Fruit fly (Drosophila melanogaster) whole organism, embryonic: ENCODE data around the gene kat80.

ENCODE experiments used
- Abd-B ChIP-seq: fragments of 200-800 bp; sonication (Bioruptor generic); optimal IDR thresholded peaks from 2 replicates; lab custom pipeline; 2018; ENCODE audit warnings: missing biosample characterization, mild to moderate bottlenecking, missing genetic modification characterization, moderate library complexity
- B-H1 ChIP-seq: fragments of 200-800 bp; sonication (Bioruptor generic); IDR thresholded peaks from 3 replicates; pipeline ENCODE4 v1.3.6; 2022; ENCODE audit warnings: missing biosample characterization, missing genetic modification characterization
- CG10209 ChIP-seq: fragments of 200-800 bp; sonication (Bioruptor generic); optimal IDR thresholded peaks from 3 replicates; lab custom pipeline; 2017; ENCODE audit warnings: missing biosample characterization, mild to moderate bottlenecking, missing genetic modification characterization, missing genetic modification reagents
- CG10267 ChIP-seq: fragments of 200-800 bp; sonication (Bioruptor generic); optimal IDR thresholded peaks from 2 replicates; lab custom pipeline; 2018; ENCODE audit warnings: missing biosample characterization, mild to moderate bottlenecking, missing genetic modification characterization, moderate library complexity
- CG10366 ChIP-seq: fragments of 200-800 bp; sonication (Bioruptor generic); IDR thresholded peaks from 2 replicates; pipeline ENCODE4 v1.3.6; 2022; ENCODE audit warnings: missing biosample characterization, missing genetic modification characterization
- CG10543 ChIP-seq: fragments of 200-800 bp; sonication (Bioruptor generic); optimal IDR thresholded peaks from 3 replicates; lab custom pipeline; 2017; ENCODE audit warnings: missing biosample characterization, mild to moderate bottlenecking, missing genetic modification characterization, moderate library complexity
- CG12071 ChIP-seq: fragments of 200-800 bp; sonication (Bioruptor generic); optimal IDR thresholded peaks from 3 replicates; lab custom pipeline; 2018; ENCODE audit warnings: missing biosample characterization, mild to moderate bottlenecking, missing genetic modification characterization
- CG12744 ChIP-seq: fragments of 200-800 bp; sonication (Bioruptor generic); optimal IDR thresholded peaks from 2 replicates; lab custom pipeline; 2016; ENCODE audit warnings: missing biosample characterization, missing genetic modification characterization
- CG14965 ChIP-seq: fragments of 200-800 bp; sonication (Bioruptor generic); optimal IDR thresholded peaks from 2 replicates; lab custom pipeline; 2016; ENCODE audit warnings: missing biosample characterization, missing genetic modification characterization, borderline replicate concordance
- CG15601 ChIP-seq: fragments of 200-800 bp; sonication (Bioruptor generic); optimal IDR thresholded peaks from 3 replicates; lab custom pipeline; 2019; ENCODE audit warnings: missing biosample characterization, mild to moderate bottlenecking, missing genetic modification characterization, moderate library complexity
- CG17359 ChIP-seq: fragments of 200-800 bp; sonication (Bioruptor generic); optimal IDR thresholded peaks from 3 replicates; lab custom pipeline; 2018; ENCODE audit warnings: missing biosample characterization, mild to moderate bottlenecking, missing genetic modification characterization, moderate library complexity
- CG18011 ChIP-seq: fragments of 200-800 bp; sonication (Bioruptor generic); optimal IDR thresholded peaks from 2 replicates; lab custom pipeline; 2017; ENCODE audit warnings: missing biosample characterization, missing genetic modification characterization, mild to moderate bottlenecking, moderate library complexity, missing genotype
- CG2120 ChIP-seq: fragments of 200-800 bp; sonication (Bioruptor generic); optimal IDR thresholded peaks from 3 replicates; lab custom pipeline; 2016; ENCODE audit warnings: missing biosample characterization, missing genetic modification characterization
- CG2129 ChIP-seq: fragments of 200-800 bp; sonication (Bioruptor generic); IDR thresholded peaks from 2 replicates; pipeline ENCODE4 v1.3.6; 2022; ENCODE audit warnings: missing biosample characterization, missing genetic modification characterization; ENCODE audit not compliant: partially characterized antibody
- CG2202 ChIP-seq: fragments of 200-800 bp; sonication (Bioruptor generic); optimal IDR thresholded peaks from 2 replicates; lab custom pipeline; 2018; ENCODE audit warnings: missing biosample characterization, mild to moderate bottlenecking, missing genetic modification characterization
- CG31224 ChIP-seq: fragments of 200-800 bp; sonication (Bioruptor generic); IDR thresholded peaks from 2 replicates; pipeline ENCODE4 v1.3.6; 2022; ENCODE audit warnings: missing biosample characterization, missing genetic modification characterization
- CG31388 ChIP-seq: fragments of 200-800 bp; sonication (Bioruptor generic); optimal IDR thresholded peaks from 2 replicates; lab custom pipeline; 2016; ENCODE audit warnings: missing biosample characterization, missing genetic modification characterization
- CG42726 ChIP-seq: fragments of 200-800 bp; sonication (Bioruptor generic); IDR thresholded peaks from 2 replicates; pipeline ENCODE4 v1.3.6; 2022; ENCODE audit warnings: missing biosample characterization, missing genetic modification characterization; ENCODE audit not compliant: partially characterized antibody
- CG4424 ChIP-seq: fragments of 200-800 bp; sonication (Bioruptor generic); optimal IDR thresholded peaks from 3 replicates; lab custom pipeline; 2016; ENCODE audit warnings: missing biosample characterization, missing genetic modification characterization
- CG4617 ChIP-seq: fragments of 200-800 bp; sonication (Bioruptor generic); optimal IDR thresholded peaks from 3 replicates; lab custom pipeline; 2016; ENCODE audit warnings: missing biosample characterization, missing genetic modification characterization, borderline replicate concordance
- CG6854 ChIP-seq: fragments of 200-800 bp; sonication (Bioruptor generic); optimal IDR thresholded peaks from 3 replicates; lab custom pipeline; 2017; ENCODE audit warnings: missing biosample characterization, mild to moderate bottlenecking, missing genetic modification characterization
- CG7963 ChIP-seq: fragments of 200-800 bp; sonication (Bioruptor generic); IDR thresholded peaks from 3 replicates; pipeline ENCODE4 v1.3.6; 2022; ENCODE audit warnings: missing biosample characterization, missing genetic modification characterization; ENCODE audit not compliant: partially characterized antibody
- CHES-1-like ChIP-seq: fragments of 200-800 bp; sonication (Bioruptor generic); optimal IDR thresholded peaks from 2 replicates; lab custom pipeline; 2016; ENCODE audit warnings: missing biosample characterization, missing genetic modification characterization
- Doc3 ChIP-seq: fragments of 200-800 bp; sonication (Bioruptor generic); IDR thresholded peaks from 3 replicates; pipeline ENCODE4 v1.3.6; 2022; ENCODE audit warnings: missing biosample characterization, missing genetic modification characterization; ENCODE audit not compliant: partially characterized antibody
- Gug ChIP-seq: fragments of 200-800 bp; sonication (Bioruptor generic); IDR thresholded peaks from 4 replicates; pipeline ENCODE4 v1.3.6; 2022; ENCODE audit warnings: missing biosample characterization, missing genetic modification characterization
- Hr78 ChIP-seq, 2 experiments: fragments of 200-800 bp in 1 of 2; fragments of >200 bp in 1 of 2; sonication (Bioruptor generic) in 1 of 2; optimal IDR thresholded peaks; 2 replicates each; lab custom pipeline; 2017 to 2019; ENCODE audit warnings: missing biosample characterization in 2 of 2, missing genetic modification characterization in 2 of 2, mild to moderate bottlenecking in 1 of 2, moderate library complexity in 1 of 2
- Lim3 ChIP-seq: fragments of 200-800 bp; sonication (Bioruptor generic); IDR thresholded peaks from 2 replicates; pipeline ENCODE4 v1.3.6; 2022; ENCODE audit warnings: missing biosample characterization, missing genetic modification characterization
- Lpt ChIP-seq: fragments of >200 bp; optimal IDR thresholded peaks from 2 replicates; lab custom pipeline; 2018; ENCODE audit warnings: missing biosample characterization, missing genetic modification characterization
- Meics ChIP-seq: fragments of 200-800 bp; sonication (Bioruptor generic); optimal IDR thresholded peaks from 2 replicates; lab custom pipeline; 2017; ENCODE audit warnings: missing biosample characterization, mild to moderate bottlenecking, missing genetic modification characterization
- NC2β ChIP-seq: fragments of 200-800 bp; sonication (Bioruptor generic); optimal IDR thresholded peaks from 2 replicates; lab custom pipeline; 2016; ENCODE audit warnings: missing biosample characterization, missing genetic modification characterization
- Nf-YC ChIP-seq: fragments of 200-800 bp; optimal IDR thresholded peaks from 3 replicates; lab custom pipeline; 2019; ENCODE audit warnings: missing biosample characterization, mild to moderate bottlenecking, missing genetic modification characterization, moderate library complexity
- Ptx1 ChIP-seq: fragments of 200-800 bp; sonication (Bioruptor generic); IDR thresholded peaks from 2 replicates; pipeline ENCODE4 v1.3.6; 2022; ENCODE audit warnings: missing biosample characterization, missing genetic modification characterization
- ap ChIP-seq: fragments of 200-800 bp; sonication (Bioruptor generic); IDR thresholded peaks from 2 replicates; pipeline ENCODE4 v1.3.6; 2022; ENCODE audit warnings: missing biosample characterization, missing genetic modification characterization
- bsh ChIP-seq, 2 experiments: fragments of 200-800 bp; sonication (Bioruptor generic); optimal IDR thresholded peaks; 2 replicates each; lab custom pipeline; 2017 to 2018; ENCODE audit warnings: mild to moderate bottlenecking in 2 of 2, missing biosample characterization in 2 of 2, missing genetic modification characterization in 2 of 2, moderate library complexity in 1 of 2
- cg ChIP-seq: fragments of 200-800 bp; sonication (Bioruptor generic); optimal IDR thresholded peaks from 3 replicates; lab custom pipeline; 2019; ENCODE audit warnings: missing biosample characterization, mild to moderate bottlenecking, missing genetic modification characterization, moderate library complexity
- ci ChIP-seq: fragments of 200-800 bp; sonication (Bioruptor generic); IDR thresholded peaks from 3 replicates; pipeline ENCODE4 v1.3.6; 2022; ENCODE audit warnings: missing biosample characterization, missing genetic modification characterization
- crol ChIP-seq: fragments of 200-800 bp; sonication (Bioruptor generic); IDR thresholded peaks from 2 replicates; pipeline ENCODE4 v1.3.6; 2022; ENCODE audit warnings: missing biosample characterization, missing genetic modification characterization
- ems ChIP-seq: fragments of 200-800 bp; sonication (Bioruptor generic); optimal IDR thresholded peaks from 3 replicates; lab custom pipeline; 2016; ENCODE audit warnings: missing biosample characterization, missing genetic modification characterization
- gem ChIP-seq: fragments of 200-800 bp; sonication (Bioruptor generic); optimal IDR thresholded peaks from 2 replicates; lab custom pipeline; 2019; ENCODE audit warnings: missing biosample characterization, mild to moderate bottlenecking, missing genetic modification characterization, moderate library complexity
- hbn ChIP-seq: fragments of 200-800 bp; sonication (Bioruptor generic); IDR thresholded peaks from 2 replicates; pipeline ENCODE4 v1.3.6; 2022; ENCODE audit warnings: missing biosample characterization, missing genetic modification characterization; ENCODE audit not compliant: partially characterized antibody
- oc ChIP-seq: fragments of 200-800 bp; sonication (Bioruptor generic); optimal IDR thresholded peaks from 2 replicates; lab custom pipeline; 2018; ENCODE audit warnings: missing biosample characterization, mild to moderate bottlenecking, missing genetic modification characterization, moderate library complexity
- pzg ChIP-seq: fragments of 200-800 bp; sonication (Bioruptor generic); optimal IDR thresholded peaks from 3 replicates; lab custom pipeline; 2018; ENCODE audit warnings: missing biosample characterization, mild to moderate bottlenecking, missing genetic modification characterization, moderate library complexity
- ssp ChIP-seq: fragments of 200-800 bp; sonication (Bioruptor generic); IDR thresholded peaks from 2 replicates; pipeline ENCODE4 v1.3.6; 2022; ENCODE audit warnings: missing biosample characterization, missing genetic modification characterization
- tgo ChIP-seq: fragments of 200-800 bp; sonication (Bioruptor generic); IDR thresholded peaks from 3 replicates; pipeline ENCODE4 v1.3.6; 2022; ENCODE audit warnings: missing biosample characterization, missing genetic modification characterization
- wek ChIP-seq: fragments of 200-800 bp; sonication (Bioruptor generic); optimal IDR thresholded peaks from 3 replicates; lab custom pipeline; 2018; ENCODE audit warnings: missing biosample characterization, mild to moderate bottlenecking, missing genetic modification characterization, moderate library complexity
- zfh2 ChIP-seq: fragments of 200-800 bp; sonication (Bioruptor generic); optimal IDR thresholded peaks from 2 replicates; lab custom pipeline; 2016; ENCODE audit warnings: missing biosample characterization, missing genetic modification characterization

kat80 gene

dm6 chrX:16288492-16288964, 12.5 kb upstream of the kat80 start, which contains the start of the genes CG32576 and caz (continued):
- TF ChIP-seq Meics (GFP tag; lab: Kevin White, UChicago) (peak; percentile 33), CG4617 (GFP tag; lab: Kevin White, UChicago) (peak; percentile 26), Nf-YC (tag; lab: Kevin White, UChicago) (peak; percentile 56), crol (no peak), CG12071 (GFP tag; lab: Kevin White, UChicago) (no peak), tgo (GFP tag; lab: Robert Waterston, UW) (no peak), cg (GFP tag; lab: Kevin White, UChicago) (peak; percentile 54), CG18011 (peak; percentile 40), hbn (GFP tag; lab: Robert Waterston, UW) (peak; percentile 32; the same call in 1 of the 2 replicates), CG12744 (GFP tag; lab: Kevin White, UChicago) (no peak), CHES-1-like (GFP tag; lab: Kevin White, UChicago) (no peak), CG7963 (GFP tag; lab: Robert Waterston, UW) (no peak), CG2129 (GFP tag; lab: Robert Waterston, UW) (peak; percentile 39; the same call in 1 of the 2 replicates), Lpt (GFP tag; lab: Kevin White, UChicago) (no peak)

- TF ChIP-seq Doc3 (GFP tag; lab: Robert Waterston, UW) (peak; percentile 89), ems (GFP tag; lab: Kevin White, UChicago) (peak; percentile 2), Lpt (GFP tag; lab: Kevin White, UChicago) (no peak), bsh (GFP tag; optimal IDR thresholded peaks at IDR 0.05; lab: Kevin White, UChicago) (no peak), CG42726 (GFP tag; lab: Robert Waterston, UW) (peak; percentile 98), Lim3 (no peak), Hr78 (GFP tag; optimal IDR thresholded peaks at IDR 0.05; lab: Kevin White, UChicago) (no peak), CG2120 (peak; percentile 56), CG31388 (GFP tag; lab: Kevin White, UChicago) (no peak), Ptx1 (no peak), pzg (GFP tag; lab: Kevin White, UChicago) (peak; percentile 94), cg (GFP tag; lab: Kevin White, UChicago) (no peak), tgo (GFP tag; lab: Robert Waterston, UW) (no peak), gem (tag; lab: Kevin White, UChicago) (peak; percentile 13), CG10366 (GFP tag; lab: Robert Waterston, UW) (peak; percentile 17; the same call in 1 of the 2 replicates), NC2β (GFP tag; lab: Kevin White, UChicago) (no peak), CG14965 (no peak), Gug (GFP tag; lab: Robert Waterston, UW) (peak; percentile 13; the same call in 1 of the 4 replicates), ssp (GFP tag; lab: Robert Waterston, UW) (peak; percentile 44), oc (tag; lab: Kevin White, UChicago) (no peak), ci (no peak; the same call in 2 of the 3 replicates), CG10543 (GFP tag; lab: Kevin White, UChicago) (peak; percentile 3), CG4424 (GFP tag; lab: Kevin White, UChicago) (peak; percentile 28), zfh2 (peak; percentile 4), CG10267 (tag; lab: Kevin White, UChicago) (peak; percentile 70), CG2202 (tag; lab: Kevin White, UChicago) (no peak), ap (GFP tag; lab: Robert Waterston, UW) (no peak), CG15601 (tag; lab: Kevin White, UChicago) (no peak), CG6854 (GFP tag; lab: Kevin White, UChicago) (no peak), Abd-B (GFP tag; lab: Kevin White, UChicago) (no peak), CG10209 (GFP tag; lab: Kevin White, UChicago) (peak; percentile 19), CG31224 (GFP tag; lab: Robert Waterston, UW) (0 out of 2 replicates have a peak, but pooled peaks have one; percentile 16), B-H1 (no peak), CG17359 (no peak), wek (GFP tag; lab: Kevin White, UChicago) (no peak)
These were observed 10.2 kb upstream of the kat80 start, which contains the start of gene UQCR-14 for dm6 chrX:16286083-16286666. TSS of gene UQCR-14 (plus strand) at chrX:16286288.
